Worm (Caenorhabditis elegans): ENCODE results near the gene srbc-41.

ce11 chrV:1569750-1570419 lies 44.7 kb downstream of the srbc-41 start:
- TF ChIP-seq fkh-10 (GFP tag; optimal IDR thresholded peaks at IDR 0.05) (no peak), pha-4 (tag; optimal IDR thresholded peaks at IDR 0.05) (no peak), unc-86 (tag; optimal IDR thresholded peaks at IDR 0.05) (no peak), ceh-22 (tag; optimal IDR thresholded peaks at IDR 0.05) (no peak)
